Fruit fly (Drosophila melanogaster): Measurements from ENCODE around the gene CG33543.
A peak's percentile ranks its signal among the peaks of the same experiment; 100 is the strongest.

CG33543 gene

dm6 chr2L:1961932-1962496 is 44.1 kb downstream of the CG33543 start:
- TF ChIP-seq Hr39 (GFP tag; optimal IDR thresholded peaks at IDR 0.05) (no peak), Sox14 (GFP tag; optimal IDR thresholded peaks at IDR 0.05) (no peak), net (GFP tag; optimal IDR thresholded peaks at IDR 0.05) (no peak), Met (GFP tag; optimal IDR thresholded peaks at IDR 0.05) (no peak), svp (GFP tag) (no peak), Eip78C (GFP tag) (no peak), Blimp-1 (GFP tag; optimal IDR thresholded peaks at IDR 0.05) (no peak), CG10631 (GFP tag; optimal IDR thresholded peaks at IDR 0.05) (no peak), CG6163 (GFP tag; IDR thresholded peaks at IDR 0.05) (no peak), vri (GFP tag; optimal IDR thresholded peaks at IDR 0.05) (no peak), Ets96B (tag; optimal IDR thresholded peaks at IDR 0.05) (no peak), Eip93F (GFP tag; optimal IDR thresholded peaks at IDR 0.05) (no peak), achi (GFP tag; optimal IDR thresholded peaks at IDR 0.05) (no peak), dsx (GFP tag; optimal IDR thresholded peaks at IDR 0.05; ENCODE audit: poor library complexity, severe bottlenecking) (no peak), spab (GFP tag; optimal IDR thresholded peaks at IDR 0.05) (no peak), CG3032 (tag; optimal IDR thresholded peaks at IDR 0.05) (no peak), salr (GFP tag; optimal IDR thresholded peaks at IDR 0.05) (no peak), cyc (GFP tag; optimal IDR thresholded peaks at IDR 0.05) (no peak), CG34406 (GFP tag; optimal IDR thresholded peaks at IDR 0.05) (no peak), CG11902 (GFP tag; optimal IDR thresholded peaks at IDR 0.05) (no peak)

- TF ChIP-seq Eip78C (GFP tag), result peak; percentile 56
- TF ChIP-seq CG32006 (GFP tag; optimal IDR thresholded peaks at IDR 0.05), result no peak
- TF ChIP-seq Hr38 (GFP tag; optimal IDR thresholded peaks at IDR 0.05), result no peak
- TF ChIP-seq net (GFP tag; optimal IDR thresholded peaks at IDR 0.05), result no peak
- TF ChIP-seq dsx (GFP tag; optimal IDR thresholded peaks at IDR 0.05; ENCODE audit: poor library complexity, severe bottlenecking), result no peak
- peak; percentile 12 for TF ChIP-seq Smox (GFP tag; optimal IDR thresholded peaks at IDR 0.05)
- TF ChIP-seq CG11294 (GFP tag; IDR thresholded peaks at IDR 0.05), result no peak
- TF ChIP-seq dac (GFP tag; optimal IDR thresholded peaks at IDR 0.05), result no peak
- peak; percentile 18 for TF ChIP-seq cyc (GFP tag; optimal IDR thresholded peaks at IDR 0.05)
- no peak for TF ChIP-seq CG6808 (GFP tag; optimal IDR thresholded peaks at IDR 0.05)
- TF ChIP-seq Hr39 (GFP tag; optimal IDR thresholded peaks at IDR 0.05), result peak; percentile 13
- no peak for TF ChIP-seq Eip93F (GFP tag; optimal IDR thresholded peaks at IDR 0.05)
- no peak for TF ChIP-seq CG11902 (GFP tag; optimal IDR thresholded peaks at IDR 0.05)
- TF ChIP-seq fd59A (GFP tag; optimal IDR thresholded peaks at IDR 0.05), result no peak
- TF ChIP-seq CG3032 (tag; optimal IDR thresholded peaks at IDR 0.05), result no peak
- no peak for TF ChIP-seq achi (GFP tag; optimal IDR thresholded peaks at IDR 0.05)
- TF ChIP-seq svp (GFP tag), result peak; percentile 64
- no peak for TF ChIP-seq fkh (GFP tag; optimal IDR thresholded peaks at IDR 0.05)
- no peak for TF ChIP-seq CG6276 (GFP tag; optimal IDR thresholded peaks at IDR 0.05)
- peak; percentile 40 for TF ChIP-seq Met (GFP tag; optimal IDR thresholded peaks at IDR 0.05)
- TF ChIP-seq esn (GFP tag; optimal IDR thresholded peaks at IDR 0.05), result peak; percentile 36
- TF ChIP-seq CG10669 (GFP tag; optimal IDR thresholded peaks at IDR 0.05), result no peak
- TF ChIP-seq topi (GFP tag; optimal IDR thresholded peaks at IDR 0.05), result peak; percentile 11
- TF ChIP-seq CG7368 (GFP tag; optimal IDR thresholded peaks at IDR 0.05), result no peak
These were observed 46.1 kb downstream of the CG33543 start for dm6 chr2L:1960056-1960455.

- TF ChIP-seq CG32006 (GFP tag; optimal IDR thresholded peaks at IDR 0.05), result no peak
- no peak for TF ChIP-seq svp (GFP tag)
- no peak for TF ChIP-seq dsx (GFP tag; optimal IDR thresholded peaks at IDR 0.05; ENCODE audit: poor library complexity, severe bottlenecking)
- no peak for TF ChIP-seq Ets96B (tag; optimal IDR thresholded peaks at IDR 0.05)
- no peak for TF ChIP-seq spab (GFP tag; optimal IDR thresholded peaks at IDR 0.05)
- no peak for TF ChIP-seq CG31627 (GFP tag; optimal IDR thresholded peaks at IDR 0.05)
- peak; percentile 18 for TF ChIP-seq Sox102F (GFP tag; optimal IDR thresholded peaks at IDR 0.05)
- TF ChIP-seq CG3032 (tag; optimal IDR thresholded peaks at IDR 0.05), result no peak
- TF ChIP-seq CG10669 (GFP tag; optimal IDR thresholded peaks at IDR 0.05), result no peak
- no peak for TF ChIP-seq Sox15 (GFP tag; optimal IDR thresholded peaks at IDR 0.05)
- peak; percentile 4 for TF ChIP-seq Met (GFP tag; optimal IDR thresholded peaks at IDR 0.05)
- no peak for TF ChIP-seq CG8632 (GFP tag; optimal IDR thresholded peaks at IDR 0.05)
These were observed 46.7 kb downstream of the CG33543 start for dm6 chr2L:1959420-1959819.
